Fruit fly (Drosophila melanogaster) ovary, adult (tissue): ENCODE measurements around the gene Lcp65Ad.
"Not testable (repeated sequence)": the region's sequence is repeated elsewhere in the genome, so short reads cannot be mapped to it uniquely, and the experiment has no call there.

Experiments used
- CG17801 ChIP-seq: fragments of 200-800 bp; optimal IDR thresholded peaks from 2 replicates; lab custom pipeline; 2019; ENCODE audit warnings: missing biosample characterization, mild to moderate bottlenecking, missing genetic modification characterization, moderate library complexity; ENCODE audit not compliant: partially characterized antibody

Gene Lcp65Ad

DNA sequence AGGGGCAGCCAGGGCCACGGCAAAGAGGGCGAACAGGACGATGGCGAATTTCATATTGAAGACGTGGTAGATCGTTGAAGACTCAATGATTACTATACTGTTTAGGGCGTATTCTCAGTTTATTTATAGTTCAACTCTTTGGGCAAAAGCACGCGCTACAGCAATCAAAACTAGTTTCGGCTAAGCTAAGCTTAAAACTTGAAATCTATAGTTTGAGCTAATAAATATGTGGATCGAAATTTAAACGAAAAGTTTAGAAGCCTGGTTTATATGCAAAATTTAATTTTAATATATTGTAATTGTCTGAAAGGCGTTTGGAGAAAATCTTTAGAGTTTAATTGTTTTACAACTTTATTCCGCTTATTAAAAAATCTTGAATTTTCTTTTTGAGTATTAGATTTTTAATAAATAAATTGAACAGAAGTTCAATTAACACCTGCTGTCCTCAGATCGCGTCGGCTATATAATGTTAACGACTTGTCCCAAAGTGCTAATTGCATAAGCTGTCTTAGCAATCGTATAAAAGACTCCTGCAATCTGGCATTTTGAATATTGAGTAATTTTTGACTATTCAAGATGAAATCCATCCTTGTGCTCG, 7.7 kb downstream of the Lcp65Ad start, which contains the start of the genes Cpr65Ax2 and Lcp65Aa:
Gene Cpr65Ax2 (minus strand): TSS at position 101 of the 598 bp plus-strand sequence.
Gene Lcp65Aa (plus strand): TSS at position 548 of the 598 bp plus-strand sequence.
- TF ChIP-seq CG17801: not testable (repeated sequence)

DNA sequence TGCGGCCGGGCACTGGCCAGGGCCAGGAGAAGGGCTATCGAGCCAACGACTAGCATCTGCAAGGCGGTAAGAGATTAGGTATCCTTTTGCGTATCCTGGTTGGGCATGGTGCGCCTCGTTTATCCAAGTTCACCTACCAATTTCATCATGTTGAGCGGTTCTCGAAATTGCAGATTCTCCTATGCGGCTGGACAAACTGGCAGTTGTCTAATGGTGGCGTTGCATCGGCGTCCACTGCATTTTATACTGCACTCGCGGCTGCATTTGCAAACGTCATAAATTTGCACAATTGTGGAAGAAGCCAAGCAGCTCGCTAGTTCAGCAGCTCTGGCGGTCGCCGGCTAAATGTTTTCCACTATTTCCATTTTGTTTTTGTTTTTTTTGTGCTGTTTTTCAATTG, 9.3 kb downstream of the Lcp65Ad start, which contains the start of gene Acp65Aa:
Gene Acp65Aa (minus strand): TSS at position 215 of the 400 bp plus-strand sequence.
- no peak for TF ChIP-seq CG17801

DNA sequence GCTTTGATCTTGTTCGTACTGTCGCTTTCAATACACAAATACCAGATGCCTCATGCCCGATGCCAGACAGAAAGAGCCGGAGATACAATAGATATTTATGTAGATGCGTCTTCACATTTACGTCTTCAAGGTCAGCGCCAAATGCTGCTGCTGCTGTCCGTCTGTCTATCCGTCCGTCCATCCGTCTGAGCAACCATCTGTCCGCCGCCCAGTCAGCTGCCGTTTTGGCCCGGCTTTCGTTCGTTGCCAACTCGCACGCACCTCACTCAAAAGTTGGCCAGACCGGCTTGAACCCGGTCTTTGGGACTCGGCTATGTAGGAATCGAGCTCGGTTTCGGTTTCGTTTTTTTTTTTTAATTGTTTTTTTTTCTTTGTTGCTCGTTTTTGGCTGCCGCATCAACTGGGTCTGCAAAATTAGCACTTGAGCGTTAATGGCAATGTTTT, 11.8 kb downstream of the Lcp65Ad start:
- TF ChIP-seq CG17801: no peak

DNA sequence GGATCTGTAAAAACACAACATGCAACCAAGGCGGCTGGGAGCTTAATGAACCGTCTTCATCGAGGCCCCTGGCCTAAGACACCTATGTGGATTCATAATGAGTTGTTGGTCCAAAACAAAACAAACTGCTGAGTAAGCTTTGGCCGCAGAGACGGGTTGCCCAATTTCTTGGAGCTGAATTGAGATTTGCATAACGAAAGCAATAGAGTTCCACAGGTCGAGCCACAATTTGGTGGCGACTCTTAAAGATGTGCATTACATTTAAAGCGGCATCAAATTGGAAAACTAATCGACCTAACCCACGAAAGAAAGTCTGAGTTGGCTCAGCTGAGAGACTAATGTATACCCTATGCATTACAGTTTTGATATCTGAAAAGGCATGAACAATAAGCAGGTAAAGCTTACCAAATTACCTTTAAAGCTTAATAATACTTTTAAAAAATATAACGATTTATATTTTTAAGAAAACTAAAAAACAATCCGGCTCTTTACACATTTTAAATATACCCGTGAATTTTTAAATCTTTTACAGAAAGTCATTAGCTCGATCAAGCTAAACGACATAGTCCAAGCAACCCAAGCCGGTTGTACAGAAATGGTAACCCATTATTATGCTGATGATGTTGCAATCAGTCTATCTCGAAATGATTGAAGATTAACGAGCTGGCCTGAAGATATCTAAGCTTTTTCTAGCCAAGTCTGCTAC, 14.3 kb downstream of the Lcp65Ad start, which contains the start of gene CG13297:
Gene CG13297 (minus strand): TSS at position 51 of the 706 bp plus-strand sequence.
- no peak for TF ChIP-seq CG17801

DNA sequence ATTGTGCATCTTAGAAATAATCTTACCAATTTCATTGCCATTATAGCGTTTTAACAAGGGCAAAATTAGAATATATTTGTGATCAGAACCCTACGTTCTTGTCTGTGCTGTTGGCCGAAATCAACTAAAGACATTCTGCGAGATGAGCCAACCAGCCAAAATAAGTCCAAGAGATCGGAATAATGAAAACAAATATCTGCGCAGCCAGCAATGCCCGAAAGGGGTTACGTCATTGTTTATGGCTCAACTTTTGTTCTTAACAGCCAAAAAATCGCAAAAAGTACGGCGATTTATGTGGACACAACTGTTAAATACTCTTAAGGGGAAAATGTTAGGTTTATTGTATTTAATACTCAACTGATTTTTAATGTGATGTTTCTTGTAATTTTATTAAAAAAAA, 15.3 kb downstream of the Lcp65Ad start, which contains the start of gene Cpr65Ay:
Gene Cpr65Ay (minus strand): TSS at position 101 of the 400 bp plus-strand sequence.
- TF ChIP-seq CG17801: no peak

DNA sequence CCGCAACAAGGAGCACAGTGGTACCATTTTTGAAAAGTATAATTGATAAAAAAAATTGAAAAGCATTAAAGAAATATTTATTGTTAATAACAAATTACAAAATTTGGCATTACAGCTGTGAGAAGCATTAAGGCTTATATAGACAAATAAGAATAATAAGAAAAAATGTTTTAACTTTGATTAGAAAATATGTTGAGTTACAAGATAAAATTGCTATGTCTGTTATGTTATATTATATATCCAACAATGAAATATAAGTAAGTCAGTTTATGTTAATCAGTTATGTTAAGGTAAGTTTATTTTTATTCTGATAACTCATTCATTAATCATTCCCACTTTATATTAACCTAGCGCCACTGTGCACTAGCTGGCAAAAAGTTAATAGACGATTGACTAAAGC, 16.7 kb downstream of the Lcp65Ad start:
- TF ChIP-seq CG17801: no peak

DNA sequence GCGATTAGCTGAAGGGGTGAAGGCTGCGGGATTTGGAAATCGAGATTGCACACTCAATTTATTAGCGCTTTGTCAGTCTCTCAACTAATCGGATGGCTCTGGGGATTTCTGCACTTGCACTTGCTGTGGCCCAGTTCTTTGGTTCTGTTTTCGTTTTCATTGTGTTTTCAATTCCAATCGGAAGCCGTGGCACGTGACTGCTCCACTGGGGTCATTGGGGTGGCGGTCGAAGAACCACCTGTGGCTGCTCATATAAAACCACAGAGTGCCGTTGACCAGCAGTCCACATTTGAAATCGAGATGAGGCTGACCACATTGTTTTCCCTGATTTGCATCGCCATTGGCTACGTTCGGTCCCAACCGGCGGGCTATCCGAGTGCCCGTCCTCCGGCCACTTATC, 17.3 kb downstream of the Lcp65Ad start, which contains the start of gene Cpr65Az:
Gene Cpr65Az (plus strand): TSS at position 301 of the 400 bp plus-strand sequence.
- no peak for TF ChIP-seq CG17801

DNA sequence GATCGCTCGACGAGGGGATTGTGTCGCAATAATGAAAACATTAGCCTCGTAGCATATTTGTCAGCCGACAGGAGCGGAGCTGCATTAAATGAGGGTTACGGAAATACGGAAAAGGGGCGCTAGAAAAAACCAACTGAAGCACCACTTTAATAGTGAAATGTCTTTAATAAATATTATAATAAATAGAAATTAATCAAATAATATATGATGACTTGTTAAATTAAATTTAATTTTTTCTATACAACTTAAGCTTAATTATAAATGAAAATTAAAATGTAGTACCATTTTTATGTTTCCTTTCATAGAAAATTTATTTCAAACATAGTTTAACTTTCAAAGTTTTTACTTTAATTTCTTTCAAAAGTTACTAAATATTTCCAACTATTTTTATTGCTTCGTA, 18.8 kb downstream of the Lcp65Ad start:
- no peak for TF ChIP-seq CG17801

DNA sequence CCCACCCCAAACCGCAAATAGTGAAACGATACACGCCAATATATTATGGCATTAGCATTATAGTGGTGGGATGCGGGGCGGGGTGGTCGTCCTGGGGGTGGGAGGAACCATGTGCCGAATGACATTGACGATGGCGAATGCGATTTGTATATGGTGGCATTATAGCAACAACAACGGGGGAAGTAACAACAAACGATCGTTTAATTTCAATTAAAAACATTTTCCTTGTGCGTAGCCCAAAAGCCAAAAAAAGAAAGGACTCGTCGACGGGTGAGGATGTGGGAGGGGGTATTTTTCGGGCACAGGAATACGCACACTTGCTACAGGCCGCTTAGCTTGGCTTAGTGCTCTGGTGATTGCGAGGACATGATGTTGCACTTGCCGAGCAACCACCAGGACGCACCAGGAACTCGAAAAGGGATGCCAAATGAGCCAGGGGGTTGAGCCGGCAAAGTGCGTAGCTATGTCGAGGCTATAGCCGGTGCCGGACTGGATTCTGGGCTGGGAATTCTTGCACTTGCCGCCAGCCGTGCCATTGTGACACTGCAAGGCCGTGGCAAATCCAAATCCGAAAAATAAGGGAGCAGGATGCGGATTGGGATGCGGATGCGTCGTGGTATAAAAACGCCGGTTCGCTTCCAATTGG, 19.4 kb downstream of the Lcp65Ad start, which contains the start of gene Prdm13:
Gene Prdm13 (plus strand): TSS at position 645 of the 646 bp plus-strand sequence.
- TF ChIP-seq CG17801: no peak

DNA sequence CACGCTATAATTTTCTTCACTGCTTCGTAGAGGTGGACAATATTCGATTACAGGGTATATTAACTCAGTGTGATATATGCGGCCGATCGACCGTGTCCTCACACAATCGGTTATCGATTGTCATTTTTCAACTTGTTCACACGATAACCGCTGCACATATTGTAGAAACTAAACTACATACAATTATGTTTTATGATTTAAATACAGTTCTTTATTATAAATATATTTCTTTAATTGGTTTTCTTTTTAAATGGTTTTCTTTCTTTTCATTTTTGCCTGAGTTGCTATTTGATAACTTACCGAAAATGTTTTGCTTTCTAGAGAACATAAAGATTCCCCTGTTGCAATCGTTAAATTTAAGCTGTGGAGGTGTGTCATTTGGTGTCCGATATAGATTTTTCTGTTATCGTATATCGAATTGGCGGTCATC, 30.6 kb downstream of the Lcp65Ad start, which contains the start of the genes fmt and CG7376:
Gene fmt (minus strand): TSS at position 55 of the 430 bp plus-strand sequence.
Gene CG7376 (plus strand): TSS at position 423 of the 430 bp plus-strand sequence.
- TF ChIP-seq CG17801: peak; percentile 36

DNA sequence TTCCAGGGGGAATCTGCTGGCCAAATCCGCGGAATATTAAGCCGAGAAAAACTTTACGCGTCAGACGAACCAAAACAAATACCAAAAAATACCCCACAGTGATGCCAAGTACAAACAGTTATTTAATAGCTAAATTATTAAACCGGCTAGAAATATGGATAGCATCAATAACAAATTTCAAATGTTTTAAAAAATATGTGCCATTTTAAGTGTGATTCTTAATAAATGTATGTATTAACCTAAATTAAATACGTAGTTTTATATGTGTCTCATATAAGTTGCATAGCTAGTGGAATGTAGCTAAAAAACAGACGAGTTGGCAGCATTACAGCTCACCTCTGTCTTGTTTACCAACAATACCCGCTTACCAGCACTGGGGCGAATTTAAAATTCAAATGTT, 38.6 kb downstream of the Lcp65Ad start, which contains the start of gene CG10274:
Gene CG10274 (minus strand): TSS at position 54 of the 400 bp plus-strand sequence.
- TF ChIP-seq CG17801: peak; percentile 61

DNA sequence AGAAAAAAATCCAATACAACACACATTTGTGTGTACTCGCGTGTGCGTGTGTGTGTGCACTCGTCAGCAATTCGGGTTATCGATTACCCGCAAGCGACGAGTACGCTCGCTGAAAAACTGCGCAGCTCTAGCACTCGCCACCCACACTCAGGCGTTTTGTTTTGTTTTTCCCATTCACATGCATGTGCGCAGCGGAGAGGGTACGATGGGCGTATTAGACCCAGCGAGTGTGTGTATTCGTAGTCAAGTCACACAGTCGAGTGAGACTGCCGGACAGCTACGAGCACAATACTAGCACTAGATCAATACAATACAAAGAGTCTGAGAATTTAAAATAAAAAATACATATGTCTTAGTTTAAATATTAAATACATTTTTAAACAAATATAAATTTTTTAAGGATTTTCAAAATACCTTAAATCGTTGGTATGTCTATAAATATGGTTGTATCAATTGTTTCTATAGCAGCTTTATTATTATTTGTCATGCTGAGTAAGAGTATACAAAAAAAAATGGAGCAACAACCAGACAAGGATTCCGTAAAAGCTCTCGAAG, 41.8 kb downstream of the Lcp65Ad start, which contains the start of the genes D19B and CG43293:
Gene D19B (minus strand): TSS at position 37 of the 555 bp plus-strand sequence.
Gene CG43293 (plus strand): TSS at position 306 of the 555 bp plus-strand sequence.
- TF ChIP-seq CG17801: peak; percentile 69

DNA sequence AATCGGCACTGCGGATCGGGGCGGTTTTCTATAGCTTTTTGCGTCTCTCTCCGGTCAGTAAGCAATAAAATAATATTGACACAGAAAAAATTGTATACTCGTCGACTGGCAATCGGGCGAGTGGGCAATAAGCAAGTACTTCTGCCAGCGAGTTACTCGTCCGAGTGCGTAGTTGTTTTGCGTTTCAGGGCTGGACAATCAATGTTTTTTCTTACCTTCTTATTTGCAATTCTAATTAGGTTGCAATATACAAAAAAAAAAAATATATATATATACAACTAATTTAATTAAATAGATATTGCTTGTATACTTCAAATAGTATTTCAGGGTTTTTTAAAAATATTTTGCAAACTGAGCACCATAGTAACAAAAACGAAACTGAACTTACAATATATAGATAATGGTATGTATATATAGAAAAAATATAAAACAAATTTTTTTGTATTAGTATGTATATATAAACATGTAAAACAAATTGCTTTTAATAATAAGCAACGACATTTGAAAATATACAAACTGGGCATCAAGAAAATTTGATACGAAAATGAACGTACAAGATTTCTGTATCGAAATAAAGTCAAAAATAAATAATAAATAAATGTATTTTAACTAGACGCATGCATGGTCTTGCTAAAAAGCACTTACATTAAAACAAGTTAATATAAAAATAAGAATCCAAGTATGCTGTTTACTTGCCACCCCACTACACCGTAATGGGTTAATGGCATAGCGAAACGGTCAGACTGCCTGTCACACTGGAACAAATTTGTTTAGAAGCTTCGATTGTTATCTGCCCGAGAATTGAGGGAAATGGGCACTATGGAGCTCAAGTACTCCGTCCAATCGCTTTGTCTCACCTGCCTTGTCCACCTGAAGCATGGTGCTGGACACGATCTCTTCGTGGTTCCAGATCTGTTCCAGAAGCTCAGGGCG, 46.1 kb downstream of the Lcp65Ad start, which contains the start of the genes D19A and CG7386:
Gene D19A (minus strand): TSS at position 129 of the 933 bp plus-strand sequence.
Gene CG7386 (plus strand): TSS at position 751 of the 933 bp plus-strand sequence.
- TF ChIP-seq CG17801: peak; percentile 63

DNA sequence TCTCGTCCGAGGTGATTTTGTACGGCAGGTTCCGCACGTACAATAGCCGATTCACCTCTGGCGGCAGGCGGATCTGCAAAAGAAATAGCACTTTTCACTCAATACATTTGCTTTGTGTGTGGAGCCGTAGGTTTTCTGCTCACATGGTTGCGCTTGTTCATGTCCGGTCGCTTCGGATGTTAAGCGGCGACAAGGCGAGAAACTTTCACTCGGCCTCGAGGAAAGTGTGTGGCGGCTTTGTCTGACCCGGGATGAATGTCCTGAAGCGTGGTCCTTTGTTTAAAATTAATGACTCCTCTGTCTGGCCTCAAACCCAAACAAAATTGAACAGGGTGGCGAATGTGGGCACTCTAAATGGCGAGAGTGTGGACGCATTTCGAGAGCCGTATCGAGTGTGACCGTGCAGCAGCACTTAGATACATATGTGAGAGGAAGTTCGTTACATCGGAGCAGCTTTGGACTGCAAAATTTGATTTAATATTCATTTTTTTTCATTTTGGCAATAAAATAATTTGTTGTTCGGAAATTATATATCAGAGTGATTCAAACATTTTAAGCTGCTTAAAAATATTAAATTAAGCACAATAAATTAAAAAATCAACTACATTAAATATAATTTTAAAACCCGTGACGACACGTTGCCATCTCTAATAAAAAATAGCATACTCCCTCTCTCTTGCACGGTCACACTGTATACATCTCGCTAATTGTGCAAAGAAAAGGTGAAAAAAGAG, 49.8 kb downstream of the Lcp65Ad start, which contains the start of the genes Sf3b6 and Tnpo:
Gene Sf3b6 (minus strand): TSS at position 358 of the 734 bp plus-strand sequence.
Gene Tnpo (plus strand): TSS at position 659 of the 734 bp plus-strand sequence.
- peak; percentile 77 for TF ChIP-seq CG17801
